Worm (Caenorhabditis elegans) whole organism, L1 larva: ENCODE results near the gene F19C7.4.

ENCODE experiments used
- C04F5.9 ChIP-seq: sonication (generic microtip); optimal IDR thresholded peaks from 2 replicates; lab custom pipeline; 2016; ENCODE audit warnings: missing genetic modification characterization, missing compliant biosample characterization
- Y116A8C.19 ChIP-seq: sonication (generic microtip); optimal IDR thresholded peaks from 2 replicates; lab custom pipeline; 2016; ENCODE audit warnings: missing compliant biosample characterization, missing genetic modification characterization, borderline replicate concordance
- aha-1 ChIP-seq: fragments of 150-350 bp; optimal IDR thresholded peaks from 2 replicates; lab custom pipeline; 2014; ENCODE audit warnings: missing biosample characterization, missing genetic modification characterization
- aly-2 ChIP-seq: fragments of 150-350 bp; optimal IDR thresholded peaks from 2 replicates; lab custom pipeline; 2014; ENCODE audit warnings: missing biosample characterization, missing genetic modification characterization
- ama-1 ChIP-seq: fragments of 150-350 bp; optimal IDR thresholded peaks from 2 replicates; lab custom pipeline; 2014
- blmp-1 ChIP-seq: fragments of 150-350 bp; optimal IDR thresholded peaks from 2 replicates; lab custom pipeline; 2014; ENCODE audit warnings: missing biosample characterization, missing genetic modification characterization
- ceh-8 ChIP-seq: fragments of 200-800 bp; sonication (Bioruptor generic); optimal IDR thresholded peaks from 2 replicates; lab custom pipeline; 2018; ENCODE audit warnings: mild to moderate bottlenecking, missing genetic modification characterization, moderate library complexity, missing compliant biosample characterization
- ceh-90 ChIP-seq: sonication (generic microtip); optimal IDR thresholded peaks from 2 replicates; lab custom pipeline; 2016; ENCODE audit warnings: missing genetic modification characterization, missing compliant biosample characterization
- dpl-1 ChIP-seq, 3 experiments: fragments of 150-350 bp in 2 of 3; sonication (generic microtip) in 1 of 3; optimal IDR thresholded peaks; 2 replicates each; lab custom pipeline; 2014 to 2017; ENCODE audit warnings: missing biosample characterization in 3 of 3, missing genetic modification characterization in 3 of 3, missing genetic modification reagents in 3 of 3
- dsc-1 ChIP-seq: sonication (generic microtip); optimal IDR thresholded peaks from 2 replicates; lab custom pipeline; 2016; ENCODE audit warnings: mild to moderate bottlenecking, missing genetic modification characterization, missing compliant biosample characterization
- efl-3 ChIP-seq: fragments of 200-800 bp; sonication (Bioruptor generic); optimal IDR thresholded peaks from 2 replicates; lab custom pipeline; 2018; ENCODE audit warnings: mild to moderate bottlenecking, missing genetic modification characterization, missing compliant biosample characterization
- egl-13 ChIP-seq: sonication (generic microtip); optimal IDR thresholded peaks from 2 replicates; lab custom pipeline; 2016; ENCODE audit warnings: missing genotype, missing genetic modification reagents, missing genetic modification characterization, missing compliant biosample characterization
- egl-27 ChIP-seq, 2 experiments: fragments of 150-350 bp in 1 of 2; sonication (generic microtip); optimal IDR thresholded peaks; 3 replicates each; lab custom pipeline; 2017 to 2018; ENCODE audit warnings: missing biosample characterization in 2 of 2, missing genetic modification characterization in 2 of 2, missing genetic modification reagents in 2 of 2
- elt-3 ChIP-seq, 6 experiments: fragments of 150-350 bp in 1 of 6; sonication (generic microtip); optimal IDR thresholded peaks; 2 replicates each; lab custom pipeline; 2017 to 2018; ENCODE audit warnings: missing biosample characterization in 6 of 6, missing genetic modification characterization in 6 of 6, inconsistent platforms in 1 of 6
- fkh-10 ChIP-seq: sonication (generic microtip); optimal IDR thresholded peaks from 2 replicates; lab custom pipeline; 2017; ENCODE audit warnings: missing biosample characterization, missing genetic modification reagents, missing genetic modification characterization
- grh-1 ChIP-seq: fragments of 200-800 bp; sonication (Bioruptor generic); IDR thresholded peaks from 2 replicates; pipeline ENCODE4 v1.3.6; 2022; ENCODE audit warnings: missing genetic modification reagents, missing genetic modification characterization, missing compliant biosample characterization
- hpl-2 ChIP-seq: fragments of 150-350 bp; optimal IDR thresholded peaks from 2 replicates; lab custom pipeline; 2014; ENCODE audit warnings: missing biosample characterization, missing genetic modification reagents, missing genetic modification characterization
- lin-15B ChIP-seq: fragments of 150-350 bp; sonication (generic microtip); optimal IDR thresholded peaks from 3 replicates; lab custom pipeline; 2014; ENCODE audit warnings: missing biosample characterization, missing genetic modification characterization
- lin-35 ChIP-seq, 2 experiments: fragments of 150-350 bp; optimal IDR thresholded peaks; 2 replicates each; lab custom pipeline; 2014; ENCODE audit warnings: missing biosample characterization in 2 of 2, missing genetic modification characterization in 2 of 2, missing genetic modification reagents in 2 of 2
- lin-39 ChIP-seq: fragments of 150-350 bp; optimal IDR thresholded peaks from 2 replicates; lab custom pipeline; 2014; ENCODE audit warnings: missing biosample characterization, missing genetic modification reagents, missing genetic modification characterization
- lsy-2 ChIP-seq, 2 experiments: fragments of 150-350 bp; optimal IDR thresholded peaks; 2 replicates each; lab custom pipeline; 2014; ENCODE audit warnings: missing biosample characterization in 2 of 2, missing genetic modification characterization in 2 of 2
- mab-9 ChIP-seq: fragments of 200-800 bp; sonication (Bioruptor generic); IDR thresholded peaks from 2 replicates; pipeline ENCODE4 v1.3.6; 2022; ENCODE audit warnings: missing genetic modification reagents, missing genetic modification characterization, missing compliant biosample characterization
- mdl-1 ChIP-seq, 2 experiments: fragments of 150-350 bp; optimal IDR thresholded peaks; 2 replicates each; lab custom pipeline; 2014 to 2017; ENCODE audit warnings: missing biosample characterization in 2 of 2, missing genetic modification characterization in 2 of 2, inconsistent platforms in 1 of 2
- mef-2 ChIP-seq: fragments of 150-350 bp; optimal IDR thresholded peaks from 2 replicates; lab custom pipeline; 2014; ENCODE audit warnings: missing biosample characterization, missing genetic modification characterization
- mep-1 ChIP-seq: fragments of 150-350 bp; optimal IDR thresholded peaks from 2 replicates; lab custom pipeline; 2014; ENCODE audit warnings: missing biosample characterization, missing genetic modification characterization
- nhr-11 ChIP-seq: fragments of 150-350 bp; optimal IDR thresholded peaks from 2 replicates; lab custom pipeline; 2014; ENCODE audit warnings: missing biosample characterization, missing genetic modification characterization
- nhr-20 ChIP-seq: sonication (generic microtip); optimal IDR thresholded peaks from 2 replicates; lab custom pipeline; 2016; ENCODE audit warnings: mild to moderate bottlenecking, missing genetic modification characterization, missing compliant biosample characterization
- nhr-47 ChIP-seq: sonication (generic microtip); optimal IDR thresholded peaks from 2 replicates; lab custom pipeline; 2016; ENCODE audit warnings: mild to moderate bottlenecking, missing genetic modification characterization, moderate library complexity, missing compliant biosample characterization
- nhr-71 ChIP-seq: sonication (generic microtip); optimal IDR thresholded peaks from 2 replicates; lab custom pipeline; 2016; ENCODE audit warnings: mild to moderate bottlenecking, missing genetic modification characterization, moderate library complexity, missing compliant biosample characterization
- nhr-76 ChIP-seq: sonication (generic microtip); optimal IDR thresholded peaks from 2 replicates; lab custom pipeline; 2017; ENCODE audit warnings: missing biosample characterization, missing genetic modification characterization
- nhr-77 ChIP-seq: fragments of 150-350 bp; optimal IDR thresholded peaks from 2 replicates; lab custom pipeline; 2014; ENCODE audit warnings: missing biosample characterization, missing genetic modification characterization
- nhr-90 ChIP-seq: sonication (generic microtip); optimal IDR thresholded peaks from 2 replicates; lab custom pipeline; 2016; ENCODE audit warnings: mild to moderate bottlenecking, missing genetic modification characterization, missing compliant biosample characterization; ENCODE audit not compliant: poor library complexity
- pqm-1 ChIP-seq: sonication (generic microtip); optimal IDR thresholded peaks from 3 replicates; lab custom pipeline; 2017; ENCODE audit warnings: missing biosample characterization, missing genetic modification characterization
- rnt-1 ChIP-seq: sonication (generic microtip); optimal IDR thresholded peaks from 2 replicates; lab custom pipeline; 2016; ENCODE audit warnings: mild to moderate bottlenecking, missing genetic modification characterization, moderate library complexity, missing compliant biosample characterization
- snpc-4 ChIP-seq: fragments of 150-350 bp; optimal IDR thresholded peaks from 2 replicates; lab custom pipeline; 2014; ENCODE audit warnings: missing biosample characterization, missing genetic modification characterization
- sup-37 ChIP-seq: fragments of 200-800 bp; sonication (Bioruptor generic); optimal IDR thresholded peaks from 2 replicates; lab custom pipeline; 2018; ENCODE audit warnings: mild to moderate bottlenecking, missing genetic modification characterization, missing compliant biosample characterization
- swsn-7 ChIP-seq: sonication (generic microtip); optimal IDR thresholded peaks from 2 replicates; lab custom pipeline; 2016; ENCODE audit warnings: missing genetic modification characterization, missing compliant biosample characterization
- unc-62 ChIP-seq: fragments of 150-350 bp; optimal IDR thresholded peaks from 2 replicates; lab custom pipeline; 2014; ENCODE audit warnings: missing biosample characterization, missing genetic modification reagents, missing genetic modification characterization
- unc-86 ChIP-seq: sonication (generic microtip); optimal IDR thresholded peaks from 2 replicates; lab custom pipeline; 2016; ENCODE audit warnings: missing genetic modification characterization, missing compliant biosample characterization
- unc-98 ChIP-seq: fragments of 200-800 bp; sonication (Bioruptor generic); IDR thresholded peaks from 2 replicates; pipeline ENCODE4 v1.3.6; 2022; ENCODE audit warnings: missing genetic modification characterization, missing compliant biosample characterization
- vab-15 ChIP-seq: sonication (generic microtip); optimal IDR thresholded peaks from 2 replicates; lab custom pipeline; 2017; ENCODE audit warnings: missing genotype, mild to moderate bottlenecking, missing genetic modification characterization, missing compliant biosample characterization
- xbp-1 ChIP-seq: sonication (generic microtip); optimal IDR thresholded peaks from 2 replicates; lab custom pipeline; 2016; ENCODE audit warnings: missing genetic modification characterization, missing compliant biosample characterization
- zip-4 ChIP-seq: fragments of 200-800 bp; sonication (Bioruptor generic); optimal IDR thresholded peaks from 2 replicates; lab custom pipeline; 2018; ENCODE audit warnings: mild to moderate bottlenecking, missing genetic modification characterization, moderate library complexity, missing compliant biosample characterization

Gene F19C7.4

DNA sequence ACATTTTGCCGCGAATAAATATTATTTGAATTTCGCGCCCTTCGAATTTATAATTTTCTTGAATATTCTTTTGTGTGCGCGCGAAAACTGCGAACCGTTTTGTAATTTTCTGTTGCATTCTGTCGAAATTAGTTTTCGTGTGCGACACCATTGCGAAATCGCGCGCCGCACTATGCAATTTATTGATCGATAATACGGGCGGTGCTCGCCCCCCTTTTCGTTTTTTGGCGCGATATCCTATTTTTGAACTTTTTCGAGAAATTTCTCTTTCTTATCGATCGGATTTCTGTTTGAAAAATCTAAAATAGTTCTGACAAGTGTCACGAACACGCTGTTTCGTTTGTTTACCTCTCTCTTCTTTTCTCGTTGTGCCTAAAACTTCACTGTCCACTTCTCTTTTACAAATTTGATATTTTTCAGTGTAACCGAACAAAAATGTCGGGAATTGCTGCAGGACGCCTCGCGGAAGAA lies 48.0 kb downstream of the F19C7.4 start, which contains the start of gene ubc-9 (continued):
- TF ChIP-seq Y116A8C.19 (tag; lab: Kevin White, UChicago): no peak
- TF ChIP-seq unc-86: peak; percentile 70
- peak; percentile 54 for TF ChIP-seq egl-13 (tag; lab: Kevin White, UChicago)
- TF ChIP-seq ceh-90 (tag; lab: Kevin White, UChicago): no peak
- peak; percentile 13 for TF ChIP-seq aha-1 (tag; lab: Kevin White, UChicago)
- peak; percentile 88 for TF ChIP-seq nhr-71 (tag; lab: Kevin White, UChicago)
- TF ChIP-seq mab-9 (GFP tag; lab: Robert Waterston, UW): no peak
- peak; percentile 49 for TF ChIP-seq blmp-1 (tag; lab: Kevin White, UChicago)
- TF ChIP-seq snpc-4 (tag; lab: Kevin White, UChicago): peak; percentile 47
- no peak for TF ChIP-seq unc-62 (GFP tag; lab: Kevin White, UChicago)
- peak; percentile 69 for TF ChIP-seq zip-4 (GFP tag; lab: Kevin White, UChicago)
- TF ChIP-seq nhr-90: peak; percentile 77
- TF ChIP-seq mep-1: peak; percentile 51
- TF ChIP-seq swsn-7 (tag; lab: Kevin White, UChicago): peak; percentile 76
- TF ChIP-seq lsy-2 (tag; optimal IDR thresholded peaks at IDR 0.05; lab: Kevin White, UChicago): peak; percentile 74 to 76
- no peak for TF ChIP-seq fkh-10 (GFP tag; lab: Kevin White, UChicago)
- TF ChIP-seq sup-37 (GFP tag; lab: Kevin White, UChicago): no peak
- peak; percentile 69 to 80 (median 72) for TF ChIP-seq dpl-1 (GFP tag; optimal IDR thresholded peaks at IDR 0.05; lab: Kevin White, UChicago)
- no peak for TF ChIP-seq hpl-2 (GFP tag; lab: Kevin White, UChicago)
- TF ChIP-seq nhr-77 (tag; lab: Kevin White, UChicago): peak; percentile 43
- peak; percentile 72 for TF ChIP-seq dsc-1
- peak in 2 of 6 experiments; percentile 18 to 25 for TF ChIP-seq elt-3 (tag; optimal IDR thresholded peaks at IDR 0.05; lab: Kevin White, UChicago)
- TF ChIP-seq egl-27 (tag; optimal IDR thresholded peaks at IDR 0.05; lab: Kevin White, UChicago): no peak
- no peak for TF ChIP-seq nhr-11 (tag; lab: Kevin White, UChicago)
- TF ChIP-seq lin-35 (GFP tag; optimal IDR thresholded peaks at IDR 0.05; lab: Kevin White, UChicago): peak; percentile 77 to 85
- TF ChIP-seq ama-1 (lab: Kevin White, UChicago): no peak
- TF ChIP-seq efl-3 (GFP tag; lab: Kevin White, UChicago): no peak
- no peak for TF ChIP-seq pqm-1 (tag; lab: Kevin White, UChicago)
- no peak for TF ChIP-seq nhr-76 (tag; lab: Kevin White, UChicago)
- peak; percentile 83 for TF ChIP-seq nhr-20 (tag; lab: Kevin White, UChicago)
- TF ChIP-seq unc-98 (GFP tag; lab: Robert Waterston, UW): no peak
- TF ChIP-seq xbp-1 (tag; lab: Kevin White, UChicago): peak; percentile 70

DNA sequence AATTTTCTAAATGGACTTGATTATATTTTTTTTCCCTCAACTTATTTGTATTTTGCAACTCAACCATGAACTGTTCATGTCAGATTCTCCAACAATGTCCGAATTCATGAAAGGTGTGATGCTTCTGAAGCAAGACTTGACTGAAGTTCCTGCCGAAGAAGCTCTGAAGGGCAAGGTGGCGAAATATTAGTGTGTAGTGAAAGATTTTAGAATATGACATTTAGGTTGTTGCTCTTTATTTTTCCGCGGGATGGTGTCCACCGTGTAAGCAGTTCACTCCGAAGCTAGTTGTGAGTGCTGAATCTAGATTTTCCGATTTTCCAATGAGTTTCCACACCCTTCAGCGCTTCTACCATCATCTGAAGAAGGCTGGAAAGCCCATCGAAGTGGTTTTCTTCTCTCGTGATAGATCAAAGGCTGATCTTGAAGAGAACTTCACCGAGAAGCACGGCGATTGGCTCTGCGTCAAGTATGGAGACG lies 49.7 kb downstream of the F19C7.4 start, which contains the start of gene F29B9.5:
TSS of gene F29B9.5 (plus strand) at position 51 of the 480 bp plus-strand sequence.
- TF ChIP-seq nhr-11 (tag; lab: Kevin White, UChicago) (no peak), ama-1 (lab: Kevin White, UChicago) (peak; percentile 61), rnt-1 (peak; percentile 18), mef-2 (tag; lab: Kevin White, UChicago) (no peak), grh-1 (GFP tag; lab: Robert Waterston, UW) (no peak)

DNA sequence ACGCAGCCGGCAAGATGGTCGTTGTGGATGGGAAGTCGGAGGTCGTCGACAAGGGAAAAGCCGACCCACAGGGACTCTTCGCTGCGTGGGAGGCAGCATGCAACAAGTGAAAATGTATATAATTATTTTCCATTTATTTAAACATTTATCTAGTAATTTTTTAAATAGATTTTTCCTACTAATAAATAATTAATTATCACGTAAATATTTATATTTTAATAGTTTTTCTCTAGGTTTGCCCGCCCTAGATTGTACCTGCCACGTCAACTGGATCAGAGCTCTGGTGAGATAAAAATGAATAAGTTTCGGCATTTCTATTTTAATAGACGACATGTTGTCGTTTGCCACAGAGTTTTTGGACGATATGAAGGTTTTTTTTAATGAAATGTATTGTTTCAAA lies 50.3 kb downstream of the F19C7.4 start, which contains the start of gene psr-1:
TSS of gene psr-1 (plus strand) at position 301 of the 400 bp plus-strand sequence.
- no peak for TF ChIP-seq nhr-47 (tag; lab: Kevin White, UChicago)
- no peak for TF ChIP-seq mdl-1 (tag; optimal IDR thresholded peaks at IDR 0.05; lab: Kevin White, UChicago)
- no peak for TF ChIP-seq ceh-8 (GFP tag; lab: Kevin White, UChicago)
- no peak for TF ChIP-seq grh-1 (GFP tag; lab: Robert Waterston, UW)
- TF ChIP-seq unc-62 (GFP tag; lab: Kevin White, UChicago): no peak
- TF ChIP-seq aly-2 (tag; lab: Kevin White, UChicago): no peak
- TF ChIP-seq mep-1: no peak
- no peak for TF ChIP-seq C04F5.9 (tag; lab: Kevin White, UChicago)
- TF ChIP-seq lin-15B (tag; lab: Kevin White, UChicago): no peak
- no peak for TF ChIP-seq vab-15 (tag; lab: Kevin White, UChicago)
- TF ChIP-seq xbp-1 (tag; lab: Kevin White, UChicago): no peak
- no peak for TF ChIP-seq fkh-10 (GFP tag; lab: Kevin White, UChicago)
- no peak for TF ChIP-seq ceh-90 (tag; lab: Kevin White, UChicago)
- TF ChIP-seq lin-39: no peak
